Fruit fly (Drosophila melanogaster) whole organism, embryonic: ENCODE results near the gene CG34325.

ENCODE experiments used
- Asciz ChIP-seq: fragments of 200-800 bp; sonication (Bioruptor generic); optimal IDR thresholded peaks from 2 replicates; lab custom pipeline; 2017; ENCODE audit warnings: missing biosample characterization, mild to moderate bottlenecking, missing genetic modification characterization, missing genetic modification reagents
- CG10979 ChIP-seq: fragments of 200-800 bp; sonication (Bioruptor generic); optimal IDR thresholded peaks from 2 replicates; lab custom pipeline; 2018; ENCODE audit warnings: missing biosample characterization, mild to moderate bottlenecking, missing genetic modification characterization, moderate library complexity
- CG12769 ChIP-seq: fragments of 200-800 bp; sonication (Bioruptor generic); optimal IDR thresholded peaks from 2 replicates; lab custom pipeline; 2019; ENCODE audit warnings: missing biosample characterization, mild to moderate bottlenecking, missing genetic modification characterization, moderate library complexity
- CG13123 ChIP-seq: fragments of 200-800 bp; sonication (Bioruptor generic); optimal IDR thresholded peaks from 2 replicates; lab custom pipeline; 2016; ENCODE audit warnings: missing biosample characterization, missing genetic modification characterization
- CG14050 ChIP-seq: fragments of 200-800 bp; sonication (Bioruptor generic); IDR thresholded peaks from 3 replicates; pipeline ENCODE4 v1.3.6; 2022; ENCODE audit warnings: missing biosample characterization, missing genetic modification characterization
- CG14860 ChIP-seq: fragments of 200-800 bp; sonication (Bioruptor generic); IDR thresholded peaks from 3 replicates; pipeline ENCODE4 v1.3.6; 2022; ENCODE audit warnings: missing biosample characterization, missing genetic modification characterization; ENCODE audit not compliant: partially characterized antibody
- CG16779 ChIP-seq: fragments of 200-800 bp; sonication (Bioruptor generic); IDR thresholded peaks from 2 replicates; pipeline ENCODE4 v1.3.6; 2022; ENCODE audit warnings: missing biosample characterization, missing genetic modification characterization
- CG1832 ChIP-seq: fragments of 200-800 bp; sonication (Bioruptor generic); optimal IDR thresholded peaks from 2 replicates; lab custom pipeline; 2017; ENCODE audit warnings: missing biosample characterization, mild to moderate bottlenecking, missing genetic modification characterization, inconsistent platforms
- CG2678 ChIP-seq: fragments of 200-800 bp; sonication (Bioruptor generic); optimal IDR thresholded peaks from 3 replicates; lab custom pipeline; 2019; ENCODE audit warnings: missing biosample characterization, mild to moderate bottlenecking, missing genetic modification characterization, moderate library complexity
- CG33557 ChIP-seq: fragments of 200-800 bp; sonication (Bioruptor generic); optimal IDR thresholded peaks from 2 replicates; lab custom pipeline; 2019; ENCODE audit warnings: missing biosample characterization, mild to moderate bottlenecking, missing genetic modification characterization, moderate library complexity
- CG4282 ChIP-seq: fragments of 200-800 bp; sonication (Bioruptor generic); optimal IDR thresholded peaks from 2 replicates; lab custom pipeline; 2016; ENCODE audit warnings: missing biosample characterization, missing genetic modification characterization
- CG6254 ChIP-seq: fragments of 200-800 bp; sonication (Bioruptor generic); optimal IDR thresholded peaks from 3 replicates; lab custom pipeline; 2017; ENCODE audit warnings: mild to moderate bottlenecking, missing biosample characterization, missing genetic modification reagents, missing genetic modification characterization
- CG7839 ChIP-seq: fragments of 200-800 bp; sonication (Bioruptor generic); optimal IDR thresholded peaks from 3 replicates; lab custom pipeline; 2018; ENCODE audit warnings: missing biosample characterization, mild to moderate bottlenecking, missing genetic modification characterization, moderate library complexity
- CG8944 ChIP-seq: fragments of 200-800 bp; sonication (Bioruptor generic); optimal IDR thresholded peaks from 3 replicates; lab custom pipeline; 2016; ENCODE audit warnings: missing biosample characterization, missing genetic modification characterization
- CkIIα-i1 ChIP-seq: fragments of 200-800 bp; sonication (Bioruptor generic); IDR thresholded peaks from 2 replicates; pipeline ENCODE4 v1.3.6; 2022; ENCODE audit warnings: missing biosample characterization, missing genetic modification characterization
- Dbx ChIP-seq: fragments of 200-800 bp; sonication (Bioruptor generic); IDR thresholded peaks from 3 replicates; pipeline ENCODE4 v1.3.6; 2022; ENCODE audit warnings: missing biosample characterization, missing genetic modification characterization
- Deaf1 ChIP-seq: fragments of 200-800 bp; optimal IDR thresholded peaks from 3 replicates; lab custom pipeline; 2019; ENCODE audit warnings: missing biosample characterization, mild to moderate bottlenecking, missing genetic modification characterization, moderate library complexity
- Hr39 ChIP-seq: fragments of >200 bp; optimal IDR thresholded peaks from 2 replicates; lab custom pipeline; 2017
- Hr78 ChIP-seq, 2 experiments: fragments of 200-800 bp in 1 of 2; fragments of >200 bp in 1 of 2; sonication (Bioruptor generic) in 1 of 2; optimal IDR thresholded peaks; 2 replicates each; lab custom pipeline; 2017 to 2019; ENCODE audit warnings: missing biosample characterization in 2 of 2, missing genetic modification characterization in 2 of 2, mild to moderate bottlenecking in 1 of 2, moderate library complexity in 1 of 2
- MBD-R2 ChIP-seq: fragments of 200-800 bp; sonication (Bioruptor generic); IDR thresholded peaks from 2 replicates; pipeline ENCODE4 v1.3.6; 2022; ENCODE audit warnings: missing biosample characterization, missing genetic modification characterization
- MTF-1 ChIP-seq: fragments of 200-800 bp; sonication (Bioruptor generic); optimal IDR thresholded peaks from 2 replicates; lab custom pipeline; 2018; ENCODE audit warnings: missing biosample characterization, mild to moderate bottlenecking, missing genetic modification characterization, borderline replicate concordance
- Myb ChIP-seq: fragments of 200-800 bp; sonication (Bioruptor generic); optimal IDR thresholded peaks from 2 replicates; lab custom pipeline; 2016; ENCODE audit warnings: missing biosample characterization, missing genetic modification characterization
- Ptx1 ChIP-seq: fragments of 200-800 bp; sonication (Bioruptor generic); IDR thresholded peaks from 2 replicates; pipeline ENCODE4 v1.3.6; 2022; ENCODE audit warnings: missing biosample characterization, missing genetic modification characterization
- Rx ChIP-seq: fragments of 200-800 bp; sonication (Bioruptor generic); IDR thresholded peaks from 2 replicates; pipeline ENCODE4 v1.3.6; 2022; ENCODE audit warnings: missing biosample characterization, missing genetic modification characterization
- Sox102F ChIP-seq: fragments of 200-800 bp; sonication (Bioruptor generic); optimal IDR thresholded peaks from 2 replicates; lab custom pipeline; 2018; ENCODE audit warnings: missing biosample characterization, mild to moderate bottlenecking, missing genetic modification characterization, moderate library complexity
- Sry-β ChIP-seq: fragments of 200-800 bp; sonication (Bioruptor generic); optimal IDR thresholded peaks from 2 replicates; lab custom pipeline; 2018; ENCODE audit warnings: missing biosample characterization, mild to moderate bottlenecking, missing genetic modification characterization, moderate library complexity
- Xbp1 ChIP-seq: fragments of 200-800 bp; sonication (Bioruptor generic); optimal IDR thresholded peaks from 3 replicates; lab custom pipeline; 2016; ENCODE audit warnings: missing biosample characterization, mild to moderate bottlenecking, missing genetic modification characterization
- bcd ChIP-seq: fragments of 200-800 bp; sonication (Bioruptor generic); optimal IDR thresholded peaks from 2 replicates; lab custom pipeline; 2017; ENCODE audit warnings: missing biosample characterization, mild to moderate bottlenecking, missing genetic modification characterization
- caup ChIP-seq: fragments of 200-800 bp; sonication (Bioruptor generic); optimal IDR thresholded peaks from 3 replicates; lab custom pipeline; 2017; ENCODE audit warnings: missing biosample characterization, mild to moderate bottlenecking, missing genetic modification characterization, moderate library complexity; ENCODE audit not compliant: severe bottlenecking
- crp ChIP-seq, 2 experiments: fragments of 200-800 bp; sonication (Bioruptor generic); optimal IDR thresholded peaks; 2 replicates in 1 of 2; 3 replicates in 1 of 2; lab custom pipeline; 2017; ENCODE audit warnings: missing biosample characterization in 2 of 2, missing genetic modification characterization in 2 of 2, mild to moderate bottlenecking in 1 of 2, moderate library complexity in 1 of 2
- danr ChIP-seq: fragments of 200-800 bp; sonication (Bioruptor generic); IDR thresholded peaks from 2 replicates; pipeline ENCODE4 v1.3.6; 2022; ENCODE audit warnings: missing biosample characterization, missing genetic modification characterization
- emc ChIP-seq: fragments of 200-800 bp; sonication (Bioruptor generic); optimal IDR thresholded peaks from 2 replicates; lab custom pipeline; 2016; ENCODE audit warnings: missing biosample characterization, missing genetic modification characterization
- fd3F ChIP-seq: fragments of 200-800 bp; sonication (Bioruptor generic); optimal IDR thresholded peaks from 2 replicates; lab custom pipeline; 2018; ENCODE audit warnings: missing biosample characterization, mild to moderate bottlenecking, missing genetic modification characterization, moderate library complexity
- hkb ChIP-seq, 2 experiments: fragments of 200-800 bp in 1 of 2; fragments of >200 bp in 1 of 2; sonication (Bioruptor generic) in 1 of 2; IDR thresholded peaks in 1 of 2; optimal IDR thresholded peaks in 1 of 2; 2 replicates each; pipeline versions ENCODE4 v1.3.6 to Lab custom; 2017 to 2022; ENCODE audit warnings: missing biosample characterization in 1 of 2, missing genetic modification characterization in 1 of 2
- hth ChIP-seq: fragments of >200 bp; optimal IDR thresholded peaks from 2 replicates; lab custom pipeline; 2017; ENCODE audit warnings: inconsistent platforms
- kah ChIP-seq: fragments of 200-800 bp; sonication (Bioruptor generic); optimal IDR thresholded peaks from 2 replicates; lab custom pipeline; 2018; ENCODE audit warnings: missing biosample characterization, mild to moderate bottlenecking, missing genetic modification characterization
- lab ChIP-seq: fragments of 200-800 bp; sonication (Bioruptor generic); optimal IDR thresholded peaks from 3 replicates; lab custom pipeline; 2017; ENCODE audit warnings: missing biosample characterization, missing genetic modification characterization, mild to moderate bottlenecking, moderate library complexity, missing genetic modification reagents
- lmd ChIP-seq: fragments of 200-800 bp; sonication (Bioruptor generic); IDR thresholded peaks from 2 replicates; pipeline ENCODE4 v1.3.6; 2022; ENCODE audit warnings: missing biosample characterization, missing genetic modification characterization
- nmo ChIP-seq: fragments of 200-800 bp; sonication (Bioruptor generic); optimal IDR thresholded peaks from 2 replicates; lab custom pipeline; 2018; ENCODE audit warnings: missing biosample characterization, mild to moderate bottlenecking, missing genetic modification characterization, moderate library complexity
- nom ChIP-seq: fragments of 200-800 bp; sonication (Bioruptor generic); optimal IDR thresholded peaks from 2 replicates; lab custom pipeline; 2017; ENCODE audit warnings: missing biosample characterization, missing genetic modification characterization, mild to moderate bottlenecking, moderate library complexity, missing genetic modification reagents
- odd ChIP-seq: fragments of 200-800 bp; sonication (Bioruptor generic); optimal IDR thresholded peaks from 2 replicates; lab custom pipeline; 2017; ENCODE audit warnings: missing biosample characterization, mild to moderate bottlenecking, missing genetic modification characterization
- org-1 ChIP-seq: fragments of 200-800 bp; sonication (Bioruptor generic); optimal IDR thresholded peaks from 2 replicates; lab custom pipeline; 2017; ENCODE audit warnings: missing biosample characterization, missing genetic modification characterization
- pros ChIP-seq: fragments of 200-800 bp; sonication (Bioruptor generic); optimal IDR thresholded peaks from 3 replicates; lab custom pipeline; 2019; ENCODE audit warnings: missing biosample characterization, mild to moderate bottlenecking, missing genetic modification characterization, moderate library complexity
- seq ChIP-seq: fragments of 200-800 bp; sonication (Bioruptor generic); IDR thresholded peaks from 2 replicates; pipeline ENCODE4 v1.3.6; 2022; ENCODE audit warnings: missing biosample characterization, missing genetic modification characterization
- sr ChIP-seq: fragments of 200-800 bp; sonication (Bioruptor generic); IDR thresholded peaks from 3 replicates; pipeline ENCODE4 v1.3.6; 2022; ENCODE audit warnings: missing biosample characterization, missing genetic modification characterization
- tll ChIP-seq, 2 experiments: fragments of 200-800 bp in 1 of 2; fragments of >200 bp in 1 of 2; sonication (Bioruptor generic) in 1 of 2; optimal IDR thresholded peaks; 2 replicates each; lab custom pipeline; 2017 to 2019; ENCODE audit warnings: missing biosample characterization in 2 of 2, missing genetic modification characterization in 2 of 2, mild to moderate bottlenecking in 1 of 2, moderate library complexity in 1 of 2
- wek ChIP-seq: fragments of 200-800 bp; sonication (Bioruptor generic); optimal IDR thresholded peaks from 3 replicates; lab custom pipeline; 2018; ENCODE audit warnings: missing biosample characterization, mild to moderate bottlenecking, missing genetic modification characterization, moderate library complexity

Gene CG34325

DNA sequence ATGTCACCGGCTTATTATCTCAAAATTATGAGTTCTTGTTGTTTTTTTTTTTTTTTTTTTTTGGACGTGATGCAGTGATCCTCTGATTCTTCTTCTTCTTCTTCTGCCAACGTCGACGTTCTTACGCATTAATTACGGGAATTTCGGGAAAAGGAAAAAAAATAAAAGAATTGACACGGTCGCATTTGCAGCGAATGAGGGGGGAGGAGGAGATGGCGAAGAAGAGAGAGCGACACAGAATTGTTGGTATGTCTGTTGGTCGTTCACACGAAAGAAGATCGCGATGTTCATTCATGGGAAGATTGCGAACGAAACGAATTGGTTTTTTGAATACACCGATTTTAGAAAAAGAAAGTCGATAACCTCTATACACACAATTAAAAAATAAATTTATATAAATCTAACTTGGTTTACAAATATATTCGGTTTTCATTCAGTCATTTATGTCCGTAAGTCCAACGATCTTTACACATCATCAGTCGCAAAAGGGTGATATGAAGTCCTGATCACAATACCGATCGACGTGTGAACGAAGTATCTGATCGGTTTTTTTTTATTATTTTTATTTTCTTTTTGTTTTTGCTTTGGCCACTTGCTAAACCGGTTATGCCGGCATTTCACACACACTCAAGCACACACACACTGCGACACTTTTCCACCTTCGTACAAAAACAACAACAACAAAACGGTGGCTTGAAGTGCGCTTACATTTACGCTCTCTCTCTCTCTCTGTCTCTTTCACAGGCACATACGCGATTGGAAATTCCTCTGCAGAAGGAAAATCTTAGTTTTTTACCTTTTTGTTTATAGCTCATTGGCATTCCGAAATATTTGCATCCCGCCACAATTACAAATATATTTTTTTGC lies 29.7 kb upstream of the CG34325 start:
- TF ChIP-seq fd3F (GFP tag; lab: Kevin White, UChicago) (peak; percentile 40), CG12769 (tag; lab: Kevin White, UChicago) (peak; percentile 18), CG33557 (GFP tag; lab: Kevin White, UChicago) (peak; percentile 82), Asciz (peak; percentile 66), CG13123 (GFP tag; lab: Kevin White, UChicago) (no peak), hkb (optimal IDR thresholded peaks at IDR 0.05; lab: Kevin White, UChicago) (no peak), hkb (GFP tag; IDR thresholded peaks at IDR 0.05; lab: Robert Waterston, UW) (peak; percentile 75), CG6254 (GFP tag; lab: Kevin White, UChicago) (peak; percentile 70), caup (GFP tag; lab: Kevin White, UChicago) (peak; percentile 39), Sry-β (GFP tag; lab: Kevin White, UChicago) (no peak), CG14860 (GFP tag; lab: Robert Waterston, UW) (no peak), seq (GFP tag; lab: Robert Waterston, UW) (peak; percentile 68), MTF-1 (peak; percentile 47), CG16779 (GFP tag; lab: Robert Waterston, UW) (no peak), CG8944 (GFP tag; lab: Kevin White, UChicago) (no peak), tll (GFP tag; optimal IDR thresholded peaks at IDR 0.05; lab: Kevin White, UChicago) (no peak), hth (lab: Kevin White, UChicago) (no peak), danr (no peak; the same call in 1 of the 2 replicates), kah (GFP tag; lab: Kevin White, UChicago) (peak; percentile 52), bcd (GFP tag; lab: Kevin White, UChicago) (peak; percentile 54), sr (no peak), Xbp1 (peak; percentile 60), emc (GFP tag; lab: Kevin White, UChicago) (no peak), lmd (GFP tag; lab: Robert Waterston, UW) (peak; percentile 60), CG1832 (GFP tag; lab: Kevin White, UChicago) (peak; percentile 4), odd (GFP tag; lab: Kevin White, UChicago) (peak; percentile 82), MBD-R2 (GFP tag; lab: Robert Waterston, UW) (peak; percentile 12; the same call in 1 of the 2 replicates), CG4282 (GFP tag; lab: Kevin White, UChicago) (no peak), CG14050 (GFP tag; lab: Robert Waterston, UW) (peak; percentile 42; the same call in 1 of the 3 replicates), Rx (GFP tag; lab: Robert Waterston, UW) (no peak), Sox102F (GFP tag; lab: Kevin White, UChicago) (peak; percentile 71), CkIIα-i1 (GFP tag; lab: Robert Waterston, UW) (no peak), Deaf1 (tag; lab: Kevin White, UChicago) (peak; percentile 49), org-1 (GFP tag; lab: Kevin White, UChicago) (peak; percentile 59), Hr39 (no peak), CG2678 (tag; lab: Kevin White, UChicago) (peak; percentile 87), wek (GFP tag; lab: Kevin White, UChicago) (peak; percentile 17), nom (GFP tag; lab: Kevin White, UChicago) (peak; percentile 97), pros (GFP tag; lab: Kevin White, UChicago) (peak; percentile 55), Myb (no peak), nmo (GFP tag; lab: Kevin White, UChicago) (peak; percentile 82), crp (GFP tag; optimal IDR thresholded peaks at IDR 0.05; lab: Kevin White, UChicago) (peak in 1 of 2 experiments; percentile 4), Dbx (GFP tag; lab: Robert Waterston, UW) (no peak), CG10979 (peak; percentile 86), lab (peak; percentile 73), CG7839 (peak; percentile 83), Hr78 (GFP tag; optimal IDR thresholded peaks at IDR 0.05; lab: Kevin White, UChicago) (peak in 1 of 2 experiments; percentile 1), Ptx1 (GFP tag; lab: Robert Waterston, UW) (peak; percentile 61)
